Fruit fly (Drosophila melanogaster) whole organism, adult: Measurements from ENCODE around the gene CG14154.

Source experiments
- CG1620 ChIP-seq: fragments of 200-800 bp; sonication (Bioruptor generic); optimal IDR thresholded peaks from 2 replicates; lab custom pipeline; 2016; ENCODE audit warnings: missing biosample characterization, missing genetic modification characterization
- CG5204 ChIP-seq: fragments of 200-800 bp; sonication (Bioruptor generic); optimal IDR thresholded peaks from 2 replicates; lab custom pipeline; 2016; ENCODE audit warnings: missing biosample characterization, missing genetic modification characterization
- CG7101 ChIP-seq: fragments of 200-800 bp; sonication (Bioruptor generic); optimal IDR thresholded peaks from 2 replicates; lab custom pipeline; 2018; ENCODE audit warnings: missing biosample characterization, mild to moderate bottlenecking, missing genetic modification characterization, moderate library complexity
- bab1 ChIP-seq: fragments of 200-800 bp; sonication (Bioruptor generic); optimal IDR thresholded peaks from 3 replicates; lab custom pipeline; 2019; ENCODE audit warnings: missing biosample characterization, mild to moderate bottlenecking, missing genetic modification characterization, moderate library complexity
- cic ChIP-seq: fragments of 200-800 bp; sonication (Bioruptor generic); optimal IDR thresholded peaks from 2 replicates; lab custom pipeline; 2017; ENCODE audit warnings: missing biosample characterization, mild to moderate bottlenecking, missing genetic modification characterization, moderate library complexity
- cnc ChIP-seq, 2 experiments: fragments of >200 bp; optimal IDR thresholded peaks; 2 replicates each; lab custom pipeline; 2017

DNA sequence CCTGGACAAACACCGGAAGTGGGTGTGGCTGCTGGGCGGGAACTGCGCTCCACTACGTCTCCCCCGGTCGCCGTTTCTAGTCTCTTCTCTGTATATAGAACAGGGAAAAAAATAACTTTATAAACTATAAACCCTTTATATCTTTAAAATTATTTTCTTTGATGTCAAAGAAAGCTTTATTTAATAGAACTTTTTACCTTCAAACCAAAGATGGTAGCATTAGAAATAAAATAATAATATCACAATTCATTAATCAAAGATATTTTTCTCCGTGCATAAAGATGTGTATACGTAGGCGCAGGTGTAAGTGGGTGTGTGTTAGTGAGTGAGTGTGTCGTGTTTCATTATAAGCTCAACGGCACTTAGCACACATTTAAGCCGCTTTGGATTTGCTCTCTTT is 42.2 kb upstream of the CG14154 start:
- TF ChIP-seq cic (GFP tag; lab: Kevin White, UChicago): no peak
- no peak for TF ChIP-seq CG7101 (tag; lab: Kevin White, UChicago)
- TF ChIP-seq CG5204: no peak
- no peak for TF ChIP-seq bab1 (GFP tag; lab: Kevin White, UChicago)
- no peak for TF ChIP-seq CG1620
- TF ChIP-seq cnc (optimal IDR thresholded peaks at IDR 0.05; lab: Kevin White, UChicago): no peak
